Fruit fly (Drosophila melanogaster) ovary, adult (tissue): Measurements from ENCODE around the gene snz.

Experiments used
- CG17801 ChIP-seq: fragments of 200-800 bp; optimal IDR thresholded peaks from 2 replicates; lab custom pipeline; 2019; ENCODE audit warnings: missing biosample characterization, mild to moderate bottlenecking, missing genetic modification characterization, moderate library complexity; ENCODE audit not compliant: partially characterized antibody

snz gene

dm6 chrX:7937588-7938481 lies 25.9 kb downstream of the snz start:
- peak; percentile 81 for TF ChIP-seq CG17801 (GFP tag; lab: Kevin White, UChicago)

- no peak for TF ChIP-seq CG17801 (GFP tag; lab: Kevin White, UChicago)
These were observed 26.6 kb downstream of the snz start for dm6 chrX:7938482-7938804.

- no peak for TF ChIP-seq CG17801 (GFP tag; lab: Kevin White, UChicago)
These were observed 32.3 kb downstream of the snz start for dm6 chrX:7944151-7944713.

dm6 chrX:7944772-7945722 lies 33.2 kb downstream of the snz start:
- peak; percentile 48 for TF ChIP-seq CG17801 (GFP tag; lab: Kevin White, UChicago)

- peak; percentile 90 for TF ChIP-seq CG17801 (GFP tag; lab: Kevin White, UChicago)
These were observed 35.0 kb downstream of the snz start, which contains the start of gene orion for dm6 chrX:7946858-7947313. Gene orion, minus strand, starts transcription at chrX:7946908.

- TF ChIP-seq CG17801 (GFP tag; lab: Kevin White, UChicago) = no peak
These were observed 44.0 kb downstream of the snz start, which contains the start of the genes CG15332 and CG15330 for dm6 chrX:7955890-7956289. Gene CG15332, minus strand, starts transcription at chrX:7955990. Gene CG15330, plus strand, starts transcription at chrX:7956064.

dm6 chrX:7959025-7959424 lies 47.1 kb downstream of the snz start:
- no peak for TF ChIP-seq CG17801 (GFP tag; lab: Kevin White, UChicago)

- TF ChIP-seq CG17801 (GFP tag; lab: Kevin White, UChicago) = no peak
These were observed 47.6 kb downstream of the snz start for dm6 chrX:7959512-7959911.

- no peak for TF ChIP-seq CG17801 (GFP tag; lab: Kevin White, UChicago)
These were observed 49.1 kb downstream of the snz start for dm6 chrX:7960988-7961387.

dm6 chrX:7963724-7964123 lies 51.8 kb downstream of the snz start, which contains the start of gene sn:
Gene sn, plus strand, starts transcription at chrX:7964024.
- no peak for TF ChIP-seq CG17801 (GFP tag; lab: Kevin White, UChicago)

- TF ChIP-seq CG17801 (GFP tag; lab: Kevin White, UChicago) = no peak
These were observed 54.1 kb downstream of the snz start for dm6 chrX:7965761-7966555.

dm6 chrX:7967052-7967847 lies 55.4 kb downstream of the snz start:
- no peak for TF ChIP-seq CG17801 (GFP tag; lab: Kevin White, UChicago)

- no peak for TF ChIP-seq CG17801 (GFP tag; lab: Kevin White, UChicago)
These were observed 55.9 kb downstream of the snz start for dm6 chrX:7967848-7968143.
